Worm (Caenorhabditis elegans): ENCODE measurements around the gene nmat-1.

DNA sequence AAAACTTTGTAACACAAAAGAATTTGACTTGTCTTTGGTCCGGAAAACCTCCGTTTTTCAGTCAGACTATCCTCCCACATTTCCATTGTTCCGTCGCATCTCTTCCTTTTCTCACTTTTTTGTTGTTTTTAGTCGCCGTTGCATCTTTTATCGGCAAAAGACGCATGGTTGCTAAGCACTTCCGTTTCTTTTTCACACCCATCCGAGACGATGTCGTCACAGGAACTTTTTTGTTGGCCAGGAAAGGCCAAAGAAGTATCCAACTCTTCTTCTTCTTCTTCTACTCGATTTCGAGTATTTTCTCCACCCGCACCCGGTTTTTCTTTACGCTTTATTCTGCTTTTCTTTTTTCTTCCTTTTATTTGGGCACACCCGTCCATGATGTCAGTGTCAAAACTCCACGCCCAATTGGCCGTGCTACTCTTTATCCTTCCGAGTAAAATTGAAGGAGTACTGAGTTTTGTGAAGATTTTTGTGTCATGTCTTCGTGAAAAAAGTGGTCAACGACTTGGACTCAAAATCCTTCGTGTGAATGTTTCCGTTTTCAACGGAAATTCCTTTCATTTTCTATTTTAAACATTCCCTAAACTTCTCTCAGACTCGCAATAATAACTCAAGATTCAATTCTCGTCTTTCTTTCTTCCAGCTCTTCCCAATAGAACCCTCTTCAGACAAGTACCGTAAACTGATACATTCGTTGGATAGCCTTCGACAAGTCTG is 7.4 kb upstream of the nmat-1 start, which contains the start of gene B0198.2:
- TF ChIP-seq ztf-16 (tag; optimal IDR thresholded peaks at IDR 0.05) (no peak), pqm-1 (tag; optimal IDR thresholded peaks at IDR 0.05) (no peak), pha-4 (tag; optimal IDR thresholded peaks at IDR 0.05) (no peak), fax-1 (tag; optimal IDR thresholded peaks at IDR 0.05) (no peak), ama-1 (optimal IDR thresholded peaks at IDR 0.05) (no peak), dmd-4 (tag; optimal IDR thresholded peaks at IDR 0.05; ENCODE audit: borderline replicate concordance) (no peak), rnt-1 (tag; optimal IDR thresholded peaks at IDR 0.05) (no peak), unc-55 (GFP tag; optimal IDR thresholded peaks at IDR 0.05) (no peak), ets-4 (tag; optimal IDR thresholded peaks at IDR 0.05) (no peak), pax-1 (tag; optimal IDR thresholded peaks at IDR 0.05) (no peak), fkh-6 (tag; optimal IDR thresholded peaks at IDR 0.05) (no peak), unc-42 (tag; optimal IDR thresholded peaks at IDR 0.05) (no peak), unc-3 (GFP tag; conservative IDR thresholded peaks at IDR 0.05) (no peak), unc-3 (tag; optimal IDR thresholded peaks at IDR 0.05) (no peak), eyg-1 (tag; optimal IDR thresholded peaks at IDR 0.05) (no peak)
